Fruit fly (Drosophila melanogaster) S2 (cell line): Measurements from ENCODE around the gene CG33969.

Experiments used
- CG8478 ChIP-seq: fragments of >200 bp; optimal IDR thresholded peaks from 2 replicates; lab custom pipeline; 2018
- CTCF ChIP-seq, 2 experiments: fragments of >200 bp; optimal IDR thresholded peaks; 2 replicates each; lab custom pipeline; 2018

dm6 chr3L:20388983-20389382 is 4.4 kb downstream of the CG33969 start:
- TF ChIP-seq CG8478, result no peak
- TF ChIP-seq CTCF (optimal IDR thresholded peaks at IDR 0.05; lab: Kevin White, UChicago), result no peak
